Worm (Caenorhabditis elegans): ENCODE results near the gene zyg-12.

Gene zyg-12

ce11 chrII:4975311-4975710 lies 25.6 kb downstream of the zyg-12 start:
- TF ChIP-seq F57C9.4 (tag; optimal IDR thresholded peaks at IDR 0.05): no peak
- no peak for TF ChIP-seq hsf-1 (GFP tag; IDR thresholded peaks at IDR 0.05)
- TF ChIP-seq hlh-26 (GFP tag; conservative IDR thresholded peaks at IDR 0.05): no peak
- TF ChIP-seq mes-4 (tag; optimal IDR thresholded peaks at IDR 0.05): no peak
- no peak for TF ChIP-seq pbrm-1 (GFP tag; IDR thresholded peaks at IDR 0.05)
- no peak for TF ChIP-seq Y53F4B.3 (GFP tag; IDR thresholded peaks at IDR 0.05)
- no peak for TF ChIP-seq hrde-1 (tag; optimal IDR thresholded peaks at IDR 0.05; ENCODE audit: borderline replicate concordance)
- TF ChIP-seq tlf-1 (GFP tag; optimal IDR thresholded peaks at IDR 0.05): no peak
- TF ChIP-seq nhr-179 (tag; optimal IDR thresholded peaks at IDR 0.05): no peak
- no peak for TF ChIP-seq egrh-3 (GFP tag; IDR thresholded peaks at IDR 0.05)
- TF ChIP-seq sdz-38 (tag; optimal IDR thresholded peaks at IDR 0.05): no peak
- TF ChIP-seq efl-1 (GFP tag; optimal IDR thresholded peaks at IDR 0.05): no peak

ce11 chrII:4981682-4982404 lies 32.1 kb downstream of the zyg-12 start:
- TF ChIP-seq let-607 (tag; optimal IDR thresholded peaks at IDR 0.05): no peak
- TF ChIP-seq nfyb-1 (GFP tag; IDR thresholded peaks at IDR 0.05): no peak
- TF ChIP-seq Y79H2A.3 (GFP tag; conservative IDR thresholded peaks at IDR 0.05): no peak
- no peak for TF ChIP-seq ceh-100 (GFP tag; IDR thresholded peaks at IDR 0.05)
- no peak for TF ChIP-seq die-1 (tag; optimal IDR thresholded peaks at IDR 0.05)

ce11 chrII:4984151-4984550 lies 34.5 kb downstream of the zyg-12 start:
- TF ChIP-seq nhr-90 (tag; optimal IDR thresholded peaks at IDR 0.05) (no peak), mcd-1 (GFP tag; IDR thresholded peaks at IDR 0.05) (no peak), madf-8 (GFP tag; conservative IDR thresholded peaks at IDR 0.05) (no peak), Y53F4B.3 (GFP tag; IDR thresholded peaks at IDR 0.05) (no peak), ztf-18 (tag; optimal IDR thresholded peaks at IDR 0.05) (no peak), snpc-1.1 (tag; optimal IDR thresholded peaks at IDR 0.05; ENCODE audit: insufficient read depth) (no peak), pbrm-1 (GFP tag; IDR thresholded peaks at IDR 0.05) (no peak), aptf-3 (GFP tag; IDR thresholded peaks at IDR 0.05) (no peak), ama-1 (optimal IDR thresholded peaks at IDR 0.05) (no peak), ama-1 (GFP tag; optimal IDR thresholded peaks at IDR 0.05) (no peak), unc-62 (GFP tag; optimal IDR thresholded peaks at IDR 0.05) (no peak)

- TF ChIP-seq F39B2.1 (GFP tag; IDR thresholded peaks at IDR 0.05): no peak
- TF ChIP-seq snpc-1.3 (tag; optimal IDR thresholded peaks at IDR 0.05; ENCODE audit: insufficient read depth): no peak
- no peak for TF ChIP-seq atf-7 (tag; optimal IDR thresholded peaks at IDR 0.05)
- TF ChIP-seq B0336.3 (GFP tag; IDR thresholded peaks at IDR 0.05): no peak
- no peak for TF ChIP-seq madf-6 (GFP tag; IDR thresholded peaks at IDR 0.05)
- no peak for TF ChIP-seq ztf-25 (GFP tag; IDR thresholded peaks at IDR 0.05)
- no peak for TF ChIP-seq hlh-12 (tag; optimal IDR thresholded peaks at IDR 0.05)
- TF ChIP-seq hmg-20 (GFP tag; IDR thresholded peaks at IDR 0.05): no peak
- TF ChIP-seq die-1 (tag; optimal IDR thresholded peaks at IDR 0.05): no peak
- no peak for TF ChIP-seq nhr-179 (tag; optimal IDR thresholded peaks at IDR 0.05)
- TF ChIP-seq unc-62 (GFP tag; optimal IDR thresholded peaks at IDR 0.05): no peak
- no peak for TF ChIP-seq Y95B8A.8 (GFP tag; IDR thresholded peaks at IDR 0.05)
- TF ChIP-seq Y53F4B.3 (GFP tag; IDR thresholded peaks at IDR 0.05): no peak
- no peak for TF ChIP-seq nfya-2 (GFP tag; IDR thresholded peaks at IDR 0.05)
- TF ChIP-seq K11D2.4 (GFP tag; IDR thresholded peaks at IDR 0.05): no peak
- no peak for TF ChIP-seq athp-1 (tag; optimal IDR thresholded peaks at IDR 0.05)
- no peak for TF ChIP-seq egrh-3 (GFP tag; IDR thresholded peaks at IDR 0.05)
- TF ChIP-seq attf-3 (GFP tag; conservative IDR thresholded peaks at IDR 0.05): no peak
- TF ChIP-seq ztf-28 (GFP tag; IDR thresholded peaks at IDR 0.05): no peak
These were observed 36.3 kb downstream of the zyg-12 start for ce11 chrII:4985961-4986503.
